Fruit fly (Drosophila melanogaster) whole organism, embryonic: ENCODE data around the gene SkpC.

Source experiments
- Antp ChIP-seq: fragments of 200-800 bp; sonication (Bioruptor generic); optimal IDR thresholded peaks from 3 replicates; lab custom pipeline; 2016; ENCODE audit warnings: missing biosample characterization, missing genetic modification characterization
- BEAF-32 ChIP-seq: fragments of 200-800 bp; sonication (Bioruptor generic); optimal IDR thresholded peaks from 3 replicates; lab custom pipeline; 2017; ENCODE audit warnings: missing biosample characterization, missing genetic modification characterization, mild to moderate bottlenecking, moderate library complexity, missing genetic modification reagents
- Bteb2 ChIP-seq: fragments of 200-800 bp; sonication (Bioruptor generic); optimal IDR thresholded peaks from 2 replicates; lab custom pipeline; 2016; ENCODE audit warnings: missing biosample characterization, missing genetic modification characterization
- CG10565 ChIP-seq: fragments of 200-800 bp; sonication (Bioruptor generic); optimal IDR thresholded peaks from 3 replicates; lab custom pipeline; 2016; ENCODE audit warnings: missing biosample characterization, mild to moderate bottlenecking, missing genetic modification characterization
- CG11398 ChIP-seq: fragments of 200-800 bp; sonication (Bioruptor generic); optimal IDR thresholded peaks from 2 replicates; lab custom pipeline; 2016; ENCODE audit warnings: missing biosample characterization, missing genetic modification characterization
- CG11504 ChIP-seq: fragments of 200-800 bp; sonication (Bioruptor generic); optimal IDR thresholded peaks from 3 replicates; lab custom pipeline; 2019; ENCODE audit warnings: missing biosample characterization, mild to moderate bottlenecking, missing genetic modification characterization, moderate library complexity
- CG12942 ChIP-seq: fragments of 200-800 bp; sonication (Bioruptor generic); optimal IDR thresholded peaks from 3 replicates; lab custom pipeline; 2016; ENCODE audit warnings: missing biosample characterization, missing genetic modification characterization
- CG1529 ChIP-seq: fragments of 200-800 bp; sonication (Bioruptor generic); optimal IDR thresholded peaks from 3 replicates; lab custom pipeline; 2018; ENCODE audit warnings: missing biosample characterization, missing genetic modification characterization
- CG1603 ChIP-seq: fragments of 200-800 bp; sonication (Bioruptor generic); optimal IDR thresholded peaks from 2 replicates; lab custom pipeline; 2019; ENCODE audit warnings: missing biosample characterization, mild to moderate bottlenecking, missing genetic modification characterization, moderate library complexity
- CG18476 ChIP-seq: fragments of 200-800 bp; sonication (Bioruptor generic); optimal IDR thresholded peaks from 2 replicates; lab custom pipeline; 2016; ENCODE audit warnings: missing biosample characterization, mild to moderate bottlenecking, missing genetic modification characterization
- CG2678 ChIP-seq: fragments of 200-800 bp; sonication (Bioruptor generic); optimal IDR thresholded peaks from 3 replicates; lab custom pipeline; 2019; ENCODE audit warnings: missing biosample characterization, mild to moderate bottlenecking, missing genetic modification characterization, moderate library complexity
- CG32772 ChIP-seq: fragments of 200-800 bp; sonication (Bioruptor generic); IDR thresholded peaks from 2 replicates; pipeline ENCODE4 v1.3.6; 2022; ENCODE audit warnings: missing biosample characterization, missing genetic modification characterization
- CG3407 ChIP-seq: fragments of 200-800 bp; sonication (Bioruptor generic); optimal IDR thresholded peaks from 2 replicates; lab custom pipeline; 2018; ENCODE audit warnings: missing biosample characterization, mild to moderate bottlenecking, missing genetic modification characterization
- CG3847 ChIP-seq: fragments of 200-800 bp; sonication (Bioruptor generic); IDR thresholded peaks from 2 replicates; pipeline ENCODE4 v1.3.6; 2022; ENCODE audit warnings: missing biosample characterization, missing genetic modification characterization
- CG4404 ChIP-seq: fragments of 200-800 bp; sonication (Bioruptor generic); IDR thresholded peaks from 2 replicates; pipeline ENCODE4 v1.3.6; 2022; ENCODE audit warnings: missing biosample characterization, missing genetic modification characterization
- CG4854 ChIP-seq: fragments of 200-800 bp; sonication (Bioruptor generic); optimal IDR thresholded peaks from 2 replicates; lab custom pipeline; 2016; ENCODE audit warnings: missing biosample characterization, missing genetic modification characterization, inconsistent platforms
- CG7556 ChIP-seq: fragments of 200-800 bp; sonication (Bioruptor generic); optimal IDR thresholded peaks from 2 replicates; lab custom pipeline; 2017; ENCODE audit warnings: missing biosample characterization, mild to moderate bottlenecking, missing genetic modification characterization
- CG7987 ChIP-seq: fragments of 200-800 bp; sonication (Bioruptor generic); optimal IDR thresholded peaks from 2 replicates; lab custom pipeline; 2018; ENCODE audit warnings: missing biosample characterization, mild to moderate bottlenecking, missing genetic modification characterization, moderate library complexity
- CG9437 ChIP-seq: fragments of 200-800 bp; sonication (Bioruptor generic); optimal IDR thresholded peaks from 2 replicates; lab custom pipeline; 2018; ENCODE audit warnings: missing biosample characterization, mild to moderate bottlenecking, missing genetic modification characterization
- CG9797 ChIP-seq: fragments of 200-800 bp; sonication (Bioruptor generic); optimal IDR thresholded peaks from 3 replicates; lab custom pipeline; 2018; ENCODE audit warnings: missing biosample characterization, mild to moderate bottlenecking, missing genetic modification characterization
- CG9932 ChIP-seq: fragments of 200-800 bp; sonication (Bioruptor generic); IDR thresholded peaks from 2 replicates; pipeline ENCODE4 v1.3.6; 2022; ENCODE audit warnings: missing biosample characterization, missing genetic modification characterization
- Drgx ChIP-seq: fragments of 200-800 bp; sonication (Bioruptor generic); IDR thresholded peaks from 2 replicates; pipeline ENCODE4 v1.3.6; 2022; ENCODE audit warnings: missing biosample characterization, missing genetic modification characterization
- Gsc ChIP-seq: fragments of 200-800 bp; sonication (Bioruptor generic); IDR thresholded peaks from 2 replicates; pipeline ENCODE4 v1.3.6; 2022; ENCODE audit warnings: missing biosample characterization, missing genetic modification characterization
- Lhr ChIP-seq: fragments of 200-800 bp; sonication (Bioruptor generic); optimal IDR thresholded peaks from 3 replicates; lab custom pipeline; 2017; ENCODE audit warnings: mild to moderate bottlenecking, missing biosample characterization, missing genetic modification reagents, missing genetic modification characterization
- Myb ChIP-seq: fragments of 200-800 bp; sonication (Bioruptor generic); optimal IDR thresholded peaks from 2 replicates; lab custom pipeline; 2016; ENCODE audit warnings: missing biosample characterization, missing genetic modification characterization
- Rfx ChIP-seq: fragments of 200-800 bp; sonication (Bioruptor generic); IDR thresholded peaks from 2 replicates; pipeline ENCODE4 v1.3.6; 2022; ENCODE audit warnings: missing biosample characterization, missing genetic modification characterization
- TFAM ChIP-seq: fragments of 200-800 bp; sonication (Bioruptor generic); optimal IDR thresholded peaks from 2 replicates; lab custom pipeline; 2017; ENCODE audit warnings: missing biosample characterization, missing genetic modification characterization, inconsistent platforms
- ab ChIP-seq: fragments of 200-800 bp; sonication (Bioruptor generic); optimal IDR thresholded peaks from 2 replicates; lab custom pipeline; 2016; ENCODE audit warnings: missing biosample characterization, missing genetic modification characterization
- az2 ChIP-seq: fragments of 200-800 bp; sonication (Bioruptor generic); optimal IDR thresholded peaks from 3 replicates; lab custom pipeline; 2016; ENCODE audit warnings: missing biosample characterization, missing genetic modification characterization
- chif ChIP-seq, 2 experiments: fragments of 200-800 bp; sonication (Bioruptor generic); optimal IDR thresholded peaks; 3 replicates each; lab custom pipeline; 2016; ENCODE audit warnings: missing biosample characterization in 2 of 2, missing genetic modification characterization in 2 of 2
- crc ChIP-seq: fragments of 200-800 bp; sonication (Bioruptor generic); optimal IDR thresholded peaks from 2 replicates; lab custom pipeline; 2016; ENCODE audit warnings: missing biosample characterization, missing genetic modification characterization
- gce ChIP-seq: fragments of 200-800 bp; sonication (Bioruptor generic); IDR thresholded peaks from 3 replicates; pipeline ENCODE4 v1.3.6; 2022; ENCODE audit warnings: missing biosample characterization, missing genetic modification characterization
- hkb ChIP-seq, 2 experiments: fragments of 200-800 bp in 1 of 2; fragments of >200 bp in 1 of 2; sonication (Bioruptor generic) in 1 of 2; IDR thresholded peaks in 1 of 2; optimal IDR thresholded peaks in 1 of 2; 2 replicates each; pipeline versions ENCODE4 v1.3.6 to Lab custom; 2017 to 2022; ENCODE audit warnings: missing biosample characterization in 1 of 2, missing genetic modification characterization in 1 of 2
- insv ChIP-seq, 2 experiments: fragments of 200-800 bp; sonication (Bioruptor generic); optimal IDR thresholded peaks; 3 replicates each; lab custom pipeline; 2016 to 2018; ENCODE audit warnings: missing biosample characterization in 2 of 2, missing genetic modification characterization in 2 of 2
- jigr1 ChIP-seq: fragments of 200-800 bp; sonication (Bioruptor generic); IDR thresholded peaks from 3 replicates; pipeline ENCODE4 v1.3.6; 2022; ENCODE audit warnings: missing biosample characterization, missing genetic modification characterization
- ken ChIP-seq: fragments of 200-800 bp; sonication (Bioruptor generic); IDR thresholded peaks from 3 replicates; pipeline ENCODE4 v1.3.6; 2022; ENCODE audit warnings: missing biosample characterization, missing genetic modification characterization
- mam ChIP-seq: fragments of 200-800 bp; sonication (Bioruptor generic); optimal IDR thresholded peaks from 3 replicates; lab custom pipeline; 2016; ENCODE audit warnings: missing biosample characterization, missing genetic modification characterization
- nerfin-1 ChIP-seq: fragments of 200-800 bp; sonication (Bioruptor generic); optimal IDR thresholded peaks from 3 replicates; lab custom pipeline; 2019; ENCODE audit warnings: missing biosample characterization, mild to moderate bottlenecking, missing genetic modification characterization, moderate library complexity
- nmo ChIP-seq: fragments of 200-800 bp; sonication (Bioruptor generic); optimal IDR thresholded peaks from 2 replicates; lab custom pipeline; 2018; ENCODE audit warnings: missing biosample characterization, mild to moderate bottlenecking, missing genetic modification characterization, moderate library complexity
- peb ChIP-seq: fragments of 200-800 bp; sonication (Bioruptor generic); IDR thresholded peaks from 2 replicates; pipeline ENCODE4 v1.3.6; 2022; ENCODE audit warnings: missing biosample characterization, missing genetic modification characterization
- phol ChIP-seq: fragments of 200-800 bp; sonication (Bioruptor generic); optimal IDR thresholded peaks from 3 replicates; lab custom pipeline; 2018; ENCODE audit warnings: missing biosample characterization, mild to moderate bottlenecking, missing genetic modification characterization, moderate library complexity
- prd ChIP-seq, 3 experiments: fragments of >200 bp in 2 of 3; fragments of 200-800 bp in 1 of 3; sonication (Bioruptor generic) in 1 of 3; optimal IDR thresholded peaks in 2 of 3; IDR thresholded peaks in 1 of 3; 2 replicates in 2 of 3; 3 replicates in 1 of 3; pipeline versions ENCODE4 v1.3.6 to Lab custom; 2017 to 2022; ENCODE audit warnings: missing biosample characterization in 1 of 3, missing genetic modification characterization in 1 of 3
- ro ChIP-seq: fragments of 200-800 bp; sonication (Bioruptor generic); IDR thresholded peaks from 2 replicates; pipeline ENCODE4 v1.3.6; 2022; ENCODE audit warnings: missing biosample characterization, missing genetic modification characterization
- salm ChIP-seq: fragments of 200-800 bp; sonication (Bioruptor generic); optimal IDR thresholded peaks from 2 replicates; lab custom pipeline; 2018; ENCODE audit warnings: missing biosample characterization, mild to moderate bottlenecking, missing genetic modification characterization
- sc ChIP-seq, 3 experiments: fragments of >200 bp in 2 of 3; fragments of 200-800 bp in 1 of 3; sonication (Bioruptor generic) in 1 of 3; optimal IDR thresholded peaks; 2 replicates in 2 of 3; 3 replicates in 1 of 3; lab custom pipeline; 2017; ENCODE audit warnings: mild to moderate bottlenecking in 1 of 3, missing biosample characterization in 1 of 3, missing genetic modification characterization in 1 of 3, missing genetic modification reagents in 1 of 3
- tap ChIP-seq: fragments of 200-800 bp; optimal IDR thresholded peaks from 3 replicates; lab custom pipeline; 2019; ENCODE audit warnings: missing biosample characterization, mild to moderate bottlenecking, missing genetic modification characterization, moderate library complexity
- vnd ChIP-seq: fragments of 200-800 bp; sonication (Bioruptor generic); IDR thresholded peaks from 3 replicates; pipeline ENCODE4 v1.3.6; 2022; ENCODE audit warnings: missing biosample characterization, missing genetic modification characterization; ENCODE audit not compliant: partially characterized antibody
- wor ChIP-seq: fragments of 200-800 bp; sonication (Bioruptor generic); IDR thresholded peaks from 2 replicates; pipeline ENCODE4 v1.3.6; 2022; ENCODE audit warnings: missing biosample characterization, missing genetic modification characterization
- zen2 ChIP-seq: fragments of 200-800 bp; sonication (Bioruptor generic); IDR thresholded peaks from 3 replicates; pipeline ENCODE4 v1.3.6; 2022; ENCODE audit warnings: missing biosample characterization, missing genetic modification characterization; ENCODE audit not compliant: partially characterized antibody
- zfh1 ChIP-seq: fragments of 200-800 bp; sonication (Bioruptor generic); IDR thresholded peaks from 3 replicates; pipeline ENCODE4 v1.3.6; 2022; ENCODE audit warnings: missing biosample characterization, missing genetic modification characterization

The SkpC gene

dm6 chrX:19851989-19852307 lies 36.1 kb downstream of the SkpC start, which contains the start of the genes pico and Nup205 (continued):
- TF ChIP-seq prd (optimal IDR thresholded peaks at IDR 0.05; lab: Kevin White, UChicago) (no peak), prd (GFP tag; IDR thresholded peaks at IDR 0.05; lab: Robert Waterston, UW) (peak; percentile 24; the same call in 1 of the 3 replicates), CG9437 (GFP tag; lab: Kevin White, UChicago) (no peak), peb (GFP tag; lab: Robert Waterston, UW) (no peak), ro (GFP tag; lab: Robert Waterston, UW) (no peak), CG11398 (peak; percentile 23), BEAF-32 (GFP tag; lab: Kevin White, UChicago) (peak; percentile 78), ab (GFP tag; lab: Kevin White, UChicago) (no peak), CG1529 (no peak), CG1603 (tag; lab: Kevin White, UChicago) (no peak), CG7987 (GFP tag; lab: Kevin White, UChicago) (peak; percentile 3), hkb (optimal IDR thresholded peaks at IDR 0.05; lab: Kevin White, UChicago) (no peak), hkb (GFP tag; IDR thresholded peaks at IDR 0.05; lab: Robert Waterston, UW) (peak; percentile 38; the same call in 1 of the 2 replicates), Rfx (GFP tag; lab: Robert Waterston, UW) (peak; percentile 50), mam (GFP tag; lab: Kevin White, UChicago) (peak; percentile 47), phol (tag; lab: Kevin White, UChicago) (peak; percentile 45), wor (no peak), ken (GFP tag; lab: Robert Waterston, UW) (no peak), Lhr (GFP tag; lab: Kevin White, UChicago) (peak; percentile 96), zfh1 (GFP tag; lab: Robert Waterston, UW) (0 out of 3 replicates have a peak, but pooled peaks have one; percentile 28), Drgx (GFP tag; lab: Robert Waterston, UW) (no peak), CG7556 (GFP tag; lab: Kevin White, UChicago) (no peak), CG9797 (GFP tag; lab: Kevin White, UChicago) (peak; percentile 67), nmo (GFP tag; lab: Kevin White, UChicago) (peak; percentile 58), gce (GFP tag; lab: Robert Waterston, UW) (0 out of 3 replicates have a peak, but pooled peaks have one; percentile 29), CG2678 (no peak), CG3407 (GFP tag; lab: Kevin White, UChicago) (no peak), CG9932 (peak; percentile 54), az2 (GFP tag; lab: Kevin White, UChicago) (no peak), Gsc (GFP tag; lab: Robert Waterston, UW) (no peak), CG11504 (tag; lab: Kevin White, UChicago) (no peak), nerfin-1 (no peak), tap (tag; lab: Kevin White, UChicago) (no peak), Bteb2 (GFP tag; lab: Kevin White, UChicago) (peak; percentile 25), TFAM (GFP tag; lab: Kevin White, UChicago) (no peak), CG3847 (GFP tag; lab: Robert Waterston, UW) (peak; percentile 52; the same call in 1 of the 2 replicates), crc (no peak), CG32772 (GFP tag; lab: Robert Waterston, UW) (no peak; the same call in 1 of the 2 replicates), sc (optimal IDR thresholded peaks at IDR 0.05; lab: Kevin White, UChicago) (no peak), sc (GFP tag; optimal IDR thresholded peaks at IDR 0.05; lab: Kevin White, UChicago) (no peak), zen2 (GFP tag; lab: Robert Waterston, UW) (peak; percentile 63), Antp (GFP tag; lab: Kevin White, UChicago) (peak; percentile 44), vnd (GFP tag; lab: Robert Waterston, UW) (peak; percentile 70), CG12942 (GFP tag; lab: Kevin White, UChicago) (peak; percentile 16), Myb (GFP tag; lab: Kevin White, UChicago) (peak; percentile 75), CG18476 (GFP tag; lab: Kevin White, UChicago) (no peak), salm (tag; lab: Kevin White, UChicago) (no peak), CG4854 (GFP tag; lab: Kevin White, UChicago) (no peak), insv (GFP tag; optimal IDR thresholded peaks at IDR 0.05; lab: Kevin White, UChicago) (no peak), jigr1 (GFP tag; lab: Robert Waterston, UW) (no peak), CG4404 (GFP tag; lab: Robert Waterston, UW) (no peak), CG10565 (GFP tag; lab: Kevin White, UChicago) (no peak), chif (GFP tag; optimal IDR thresholded peaks at IDR 0.05; lab: Kevin White, UChicago) (peak in 1 of 2 experiments; percentile 57)
